Fruit fly (Drosophila melanogaster) whole organism, prepupa: ENCODE data around the gene CG13247.

Source experiments
- CG11902 ChIP-seq: fragments of 200-800 bp; sonication (Bioruptor generic); optimal IDR thresholded peaks from 3 replicates; lab custom pipeline; 2016; ENCODE audit warnings: missing biosample characterization, missing genetic modification characterization
- CG15336 ChIP-seq: fragments of 200-800 bp; sonication (Bioruptor generic); IDR thresholded peaks from 2 replicates; pipeline ENCODE4 v1.3.6; 2022; ENCODE audit warnings: missing biosample characterization, missing genetic modification characterization
- CG1621 ChIP-seq: fragments of 200-800 bp; sonication (Bioruptor generic); optimal IDR thresholded peaks from 3 replicates; lab custom pipeline; 2018; ENCODE audit warnings: missing biosample characterization, mild to moderate bottlenecking, missing genetic modification characterization
- CG16779 ChIP-seq: fragments of 200-800 bp; sonication (Bioruptor generic); optimal IDR thresholded peaks from 3 replicates; lab custom pipeline; 2017; ENCODE audit warnings: missing biosample characterization, mild to moderate bottlenecking, missing genetic modification characterization
- CG3032 ChIP-seq: fragments of 200-800 bp; optimal IDR thresholded peaks from 2 replicates; lab custom pipeline; 2019; ENCODE audit warnings: missing biosample characterization, mild to moderate bottlenecking, missing genetic modification characterization, moderate library complexity
- CG34406 ChIP-seq: fragments of 200-800 bp; sonication (Bioruptor generic); optimal IDR thresholded peaks from 3 replicates; lab custom pipeline; 2016; ENCODE audit warnings: missing biosample characterization, missing genetic modification characterization
- CG3919 ChIP-seq: fragments of 200-800 bp; sonication (Bioruptor generic); optimal IDR thresholded peaks from 3 replicates; lab custom pipeline; 2016; ENCODE audit warnings: missing biosample characterization, missing genetic modification characterization
- CG4318 ChIP-seq: fragments of 200-800 bp; sonication (Bioruptor generic); optimal IDR thresholded peaks from 3 replicates; lab custom pipeline; 2017; ENCODE audit warnings: missing biosample characterization, mild to moderate bottlenecking, missing genetic modification characterization
- CG6163 ChIP-seq: fragments of 200-800 bp; sonication (Bioruptor generic); IDR thresholded peaks from 3 replicates; pipeline ENCODE4 v1.3.6; 2022; ENCODE audit warnings: missing biosample characterization, missing genetic modification characterization
- CG6276 ChIP-seq: fragments of 200-800 bp; sonication (Bioruptor generic); optimal IDR thresholded peaks from 2 replicates; lab custom pipeline; 2017; ENCODE audit warnings: missing biosample characterization, mild to moderate bottlenecking, missing genetic modification characterization
- CG6792 ChIP-seq: fragments of 200-800 bp; sonication (Bioruptor generic); optimal IDR thresholded peaks from 3 replicates; lab custom pipeline; 2016; ENCODE audit warnings: missing biosample characterization, missing genetic modification characterization
- CG6808 ChIP-seq: fragments of 200-800 bp; sonication (Bioruptor generic); optimal IDR thresholded peaks from 3 replicates; lab custom pipeline; 2017; ENCODE audit warnings: missing biosample characterization, missing genetic modification characterization, mild to moderate bottlenecking, moderate library complexity, missing genetic modification reagents
- CG8119 ChIP-seq: fragments of 200-800 bp; sonication (Bioruptor generic); IDR thresholded peaks from 3 replicates; pipeline ENCODE4 v1.3.6; 2022; ENCODE audit warnings: missing biosample characterization, missing genetic modification characterization
- CG8319 ChIP-seq: fragments of 200-800 bp; sonication (Bioruptor generic); optimal IDR thresholded peaks from 3 replicates; lab custom pipeline; 2016; ENCODE audit warnings: missing biosample characterization, missing genetic modification characterization
- CG9139 ChIP-seq: fragments of 200-800 bp; sonication (Bioruptor generic); optimal IDR thresholded peaks from 3 replicates; lab custom pipeline; 2017; ENCODE audit warnings: missing biosample characterization, mild to moderate bottlenecking, missing genetic modification characterization
- Eip75B ChIP-seq: fragments of 200-800 bp; sonication (Bioruptor generic); optimal IDR thresholded peaks from 3 replicates; lab custom pipeline; 2016; ENCODE audit warnings: missing biosample characterization, missing genetic modification characterization
- Eip78C ChIP-seq: fragments of 200-800 bp; sonication (Bioruptor generic); peaks from one replicate; lab custom pipeline; 2016; ENCODE audit warnings: missing biosample characterization, missing genetic modification characterization
- Ets96B ChIP-seq: fragments of 200-800 bp; optimal IDR thresholded peaks from 2 replicates; lab custom pipeline; 2019; ENCODE audit warnings: missing biosample characterization, mild to moderate bottlenecking, missing genetic modification characterization, moderate library complexity
- Gug ChIP-seq: fragments of 200-800 bp; sonication (Bioruptor generic); IDR thresholded peaks from 2 replicates; pipeline ENCODE4 v1.3.6; 2022; ENCODE audit warnings: missing biosample characterization, missing genetic modification characterization
- Hr39 ChIP-seq: fragments of 200-800 bp; sonication (Bioruptor generic); optimal IDR thresholded peaks from 2 replicates; lab custom pipeline; 2016; ENCODE audit warnings: missing biosample characterization, missing genetic modification characterization
- Hr4 ChIP-seq: fragments of 200-800 bp; sonication (Bioruptor generic); optimal IDR thresholded peaks from 3 replicates; lab custom pipeline; 2016; ENCODE audit warnings: missing biosample characterization, missing genetic modification characterization
- Smox ChIP-seq: fragments of 200-800 bp; sonication (Bioruptor generic); optimal IDR thresholded peaks from 3 replicates; lab custom pipeline; 2016; ENCODE audit warnings: missing biosample characterization, missing genetic modification characterization
- Sox14 ChIP-seq: fragments of 200-800 bp; sonication (Bioruptor generic); optimal IDR thresholded peaks from 3 replicates; lab custom pipeline; 2016; ENCODE audit warnings: missing biosample characterization, missing genetic modification characterization
- acj6 ChIP-seq: fragments of 200-800 bp; sonication (Bioruptor generic); optimal IDR thresholded peaks from 3 replicates; lab custom pipeline; 2016; ENCODE audit warnings: missing biosample characterization, missing genetic modification characterization
- cyc ChIP-seq: fragments of 200-800 bp; sonication (Bioruptor generic); optimal IDR thresholded peaks from 3 replicates; lab custom pipeline; 2016; ENCODE audit warnings: missing biosample characterization, missing genetic modification characterization
- esn ChIP-seq: fragments of 200-800 bp; sonication (Bioruptor generic); optimal IDR thresholded peaks from 2 replicates; lab custom pipeline; 2016; ENCODE audit warnings: missing biosample characterization, mild to moderate bottlenecking, missing genetic modification characterization, moderate library complexity
- fd85E ChIP-seq: fragments of 200-800 bp; sonication (Bioruptor generic); optimal IDR thresholded peaks from 3 replicates; lab custom pipeline; 2016; ENCODE audit warnings: missing biosample characterization, missing genetic modification characterization
- fkh ChIP-seq: fragments of 200-800 bp; sonication (Bioruptor generic); optimal IDR thresholded peaks from 3 replicates; lab custom pipeline; 2017; ENCODE audit warnings: missing biosample characterization, mild to moderate bottlenecking, missing genetic modification characterization, moderate library complexity
- salr ChIP-seq, 2 experiments: fragments of 200-800 bp; sonication (Bioruptor generic); optimal IDR thresholded peaks; 3 replicates each; lab custom pipeline; 2016 to 2018; ENCODE audit warnings: missing biosample characterization in 2 of 2, missing genetic modification characterization in 2 of 2, mild to moderate bottlenecking in 1 of 2
- spab ChIP-seq: fragments of 200-800 bp; sonication (Bioruptor generic); optimal IDR thresholded peaks from 2 replicates; lab custom pipeline; 2017; ENCODE audit warnings: missing biosample characterization, mild to moderate bottlenecking, missing genetic modification characterization, missing genetic modification reagents
- ss ChIP-seq, 2 experiments: fragments of 200-800 bp; sonication (Bioruptor generic); optimal IDR thresholded peaks; 2 replicates in 1 of 2; 3 replicates in 1 of 2; lab custom pipeline; 2017 to 2018; ENCODE audit warnings: mild to moderate bottlenecking in 2 of 2, missing biosample characterization in 2 of 2, missing genetic modification characterization in 2 of 2, moderate library complexity in 1 of 2
- svp ChIP-seq: fragments of 200-800 bp; sonication (Bioruptor generic); peaks from one replicate; lab custom pipeline; 2016; ENCODE audit warnings: missing biosample characterization, missing genetic modification characterization
- topi ChIP-seq: fragments of 200-800 bp; sonication (Bioruptor generic); optimal IDR thresholded peaks from 3 replicates; lab custom pipeline; 2016; ENCODE audit warnings: missing biosample characterization, missing genetic modification characterization
- vri ChIP-seq: fragments of 200-800 bp; sonication (Bioruptor generic); optimal IDR thresholded peaks from 3 replicates; lab custom pipeline; 2016; ENCODE audit warnings: missing biosample characterization, mild to moderate bottlenecking, missing genetic modification characterization

The CG13247 gene

dm6 chr3L:20385969-20386370 lies 15.9 kb downstream of the CG13247 start:
- TF ChIP-seq CG6276 (GFP tag; lab: Kevin White, UChicago) = peak; percentile 50
- no peak for TF ChIP-seq CG3032 (tag; lab: Kevin White, UChicago)
- TF ChIP-seq CG15336 (GFP tag; lab: Robert Waterston, UW) = peak; percentile 18; the same call in 1 of the 2 replicates
- no peak for TF ChIP-seq CG34406 (GFP tag; lab: Kevin White, UChicago)
- TF ChIP-seq fkh (GFP tag; lab: Kevin White, UChicago) = peak; percentile 57
- peak; percentile 98 for TF ChIP-seq svp
- TF ChIP-seq acj6 (GFP tag; lab: Kevin White, UChicago) = no peak
- no peak for TF ChIP-seq Smox (GFP tag; lab: Kevin White, UChicago)
- peak; percentile 4 for TF ChIP-seq CG1621

- no peak for TF ChIP-seq topi (GFP tag; lab: Kevin White, UChicago)
- no peak for TF ChIP-seq CG11902 (GFP tag; lab: Kevin White, UChicago)
- TF ChIP-seq svp = peak; percentile 88
- no peak for TF ChIP-seq CG8319 (GFP tag; lab: Kevin White, UChicago)
- no peak for TF ChIP-seq CG6808 (GFP tag; lab: Kevin White, UChicago)
- TF ChIP-seq cyc (GFP tag; lab: Kevin White, UChicago) = no peak
- no peak for TF ChIP-seq CG34406 (GFP tag; lab: Kevin White, UChicago)
- TF ChIP-seq vri (GFP tag; lab: Kevin White, UChicago) = peak; percentile 44
- no peak for TF ChIP-seq CG16779
- TF ChIP-seq fkh (GFP tag; lab: Kevin White, UChicago) = peak; percentile 26
- no peak for TF ChIP-seq Gug (GFP tag; lab: Robert Waterston, UW)
- TF ChIP-seq esn = no peak
- TF ChIP-seq CG6163 (GFP tag; lab: Robert Waterston, UW) = peak; percentile 23; the same call in 1 of the 3 replicates
- TF ChIP-seq CG3032 (tag; lab: Kevin White, UChicago) = no peak
- no peak for TF ChIP-seq Hr4 (GFP tag; lab: Kevin White, UChicago)
- TF ChIP-seq fd85E (GFP tag; lab: Kevin White, UChicago) = no peak
- peak; percentile 24 for TF ChIP-seq Eip78C (GFP tag; lab: Kevin White, UChicago)
- no peak for TF ChIP-seq ss (GFP tag; optimal IDR thresholded peaks at IDR 0.05; lab: Kevin White, UChicago)
- no peak for TF ChIP-seq CG15336 (GFP tag; lab: Robert Waterston, UW)
- TF ChIP-seq Ets96B (tag; lab: Kevin White, UChicago) = no peak
- TF ChIP-seq Hr39 (GFP tag; lab: Kevin White, UChicago) = no peak
- TF ChIP-seq CG4318 (GFP tag; lab: Kevin White, UChicago) = no peak
- TF ChIP-seq Sox14 = no peak
- TF ChIP-seq salr (GFP tag; optimal IDR thresholded peaks at IDR 0.05; lab: Kevin White, UChicago) = no peak
- no peak for TF ChIP-seq Eip75B
- no peak for TF ChIP-seq CG3919 (GFP tag; lab: Kevin White, UChicago)
- TF ChIP-seq, all 60 proteins: peak for 5
Observed at dm6 chr3L:20387038-20387842, 17.1 kb downstream of the CG13247 start.

dm6 chr3L:20387843-20388163 lies 17.7 kb downstream of the CG13247 start:
- TF ChIP-seq CG6808 (GFP tag; lab: Kevin White, UChicago) (peak; percentile 62), CG6276 (GFP tag; lab: Kevin White, UChicago) (peak; percentile 43), CG1621 (peak; percentile 3), CG11902 (GFP tag; lab: Kevin White, UChicago) (no peak), Gug (GFP tag; lab: Robert Waterston, UW) (no peak), CG8119 (GFP tag; lab: Robert Waterston, UW) (0 out of 3 replicates have a peak, but pooled peaks have one; percentile 16), Eip78C (GFP tag; lab: Kevin White, UChicago) (peak; percentile 27), CG6792 (GFP tag; lab: Kevin White, UChicago) (no peak), ss (GFP tag; optimal IDR thresholded peaks at IDR 0.05; lab: Kevin White, UChicago) (peak in 1 of 2 experiments; percentile 68), CG9139 (GFP tag; lab: Kevin White, UChicago) (peak; percentile 49), spab (peak; percentile 18)
